Fruit fly (Drosophila melanogaster) whole organism, embryonic: Measurements from ENCODE around the gene CG17202.

Experiments
- Atf3 ChIP-seq: fragments of 200-800 bp; sonication (Bioruptor generic); optimal IDR thresholded peaks from 3 replicates; lab custom pipeline; 2016; ENCODE audit warnings: missing biosample characterization, missing genetic modification characterization
- BEAF-32 ChIP-seq: fragments of 200-800 bp; sonication (Bioruptor generic); optimal IDR thresholded peaks from 3 replicates; lab custom pipeline; 2017; ENCODE audit warnings: missing biosample characterization, missing genetic modification characterization, mild to moderate bottlenecking, moderate library complexity, missing genetic modification reagents
- CG10267 ChIP-seq: fragments of 200-800 bp; sonication (Bioruptor generic); optimal IDR thresholded peaks from 2 replicates; lab custom pipeline; 2018; ENCODE audit warnings: missing biosample characterization, mild to moderate bottlenecking, missing genetic modification characterization, moderate library complexity
- CG11398 ChIP-seq: fragments of 200-800 bp; sonication (Bioruptor generic); optimal IDR thresholded peaks from 2 replicates; lab custom pipeline; 2016; ENCODE audit warnings: missing biosample characterization, missing genetic modification characterization
- CG11560 ChIP-seq: fragments of 200-800 bp; sonication (Bioruptor generic); IDR thresholded peaks from 3 replicates; pipeline ENCODE4 v1.3.6; 2022; ENCODE audit warnings: missing biosample characterization, missing genetic modification characterization
- CG13424 ChIP-seq: fragments of 200-800 bp; sonication (Bioruptor generic); optimal IDR thresholded peaks from 2 replicates; lab custom pipeline; 2019; ENCODE audit warnings: missing biosample characterization, mild to moderate bottlenecking, missing genetic modification characterization, moderate library complexity
- CG13775 ChIP-seq: fragments of 200-800 bp; sonication (Bioruptor generic); optimal IDR thresholded peaks from 3 replicates; lab custom pipeline; 2017; ENCODE audit warnings: missing biosample characterization, mild to moderate bottlenecking, missing genetic modification characterization
- CG14710 ChIP-seq: fragments of 200-800 bp; sonication (Bioruptor generic); optimal IDR thresholded peaks from 3 replicates; lab custom pipeline; 2019; ENCODE audit warnings: missing biosample characterization, mild to moderate bottlenecking, missing genetic modification characterization, moderate library complexity
- CG1603 ChIP-seq: fragments of 200-800 bp; sonication (Bioruptor generic); optimal IDR thresholded peaks from 2 replicates; lab custom pipeline; 2019; ENCODE audit warnings: missing biosample characterization, mild to moderate bottlenecking, missing genetic modification characterization, moderate library complexity
- CG17385 ChIP-seq: fragments of 200-800 bp; sonication (Bioruptor generic); optimal IDR thresholded peaks from 3 replicates; lab custom pipeline; 2018; ENCODE audit warnings: missing biosample characterization, mild to moderate bottlenecking, missing genetic modification characterization
- CG17802 ChIP-seq: fragments of 200-800 bp; sonication (Bioruptor generic); optimal IDR thresholded peaks from 2 replicates; lab custom pipeline; 2018; ENCODE audit warnings: missing biosample characterization, mild to moderate bottlenecking, missing genetic modification characterization, moderate library complexity
- CG18262 ChIP-seq: fragments of 200-800 bp; optimal IDR thresholded peaks from 3 replicates; lab custom pipeline; 2019; ENCODE audit warnings: missing biosample characterization, mild to moderate bottlenecking, missing genetic modification characterization, moderate library complexity
- CG2199 ChIP-seq: fragments of 200-800 bp; sonication (Bioruptor generic); IDR thresholded peaks from 3 replicates; pipeline ENCODE4 v1.3.6; 2022; ENCODE audit warnings: missing biosample characterization, missing genetic modification characterization
- CG2712 ChIP-seq: fragments of 200-800 bp; optimal IDR thresholded peaks from 3 replicates; lab custom pipeline; 2019; ENCODE audit warnings: missing biosample characterization, mild to moderate bottlenecking, missing genetic modification characterization, moderate library complexity
- CG30020 ChIP-seq: fragments of 200-800 bp; optimal IDR thresholded peaks from 2 replicates; lab custom pipeline; 2019; ENCODE audit warnings: missing biosample characterization, mild to moderate bottlenecking, missing genetic modification characterization, moderate library complexity
- CG3065 ChIP-seq: fragments of 200-800 bp; sonication (Bioruptor generic); optimal IDR thresholded peaks from 2 replicates; lab custom pipeline; 2016; ENCODE audit warnings: missing biosample characterization, missing genetic modification characterization
- CG32767 ChIP-seq: fragments of 200-800 bp; sonication (Bioruptor generic); IDR thresholded peaks from 2 replicates; pipeline ENCODE4 v1.3.6; 2022; ENCODE audit warnings: missing biosample characterization, missing genetic modification characterization
- CG33213 ChIP-seq: fragments of 200-800 bp; sonication (Bioruptor generic); optimal IDR thresholded peaks from 3 replicates; lab custom pipeline; 2016; ENCODE audit warnings: missing biosample characterization, missing genetic modification characterization
- CG4424 ChIP-seq: fragments of 200-800 bp; sonication (Bioruptor generic); optimal IDR thresholded peaks from 3 replicates; lab custom pipeline; 2016; ENCODE audit warnings: missing biosample characterization, missing genetic modification characterization
- CG4617 ChIP-seq: fragments of 200-800 bp; sonication (Bioruptor generic); optimal IDR thresholded peaks from 3 replicates; lab custom pipeline; 2016; ENCODE audit warnings: missing biosample characterization, missing genetic modification characterization, borderline replicate concordance
- CG5180 ChIP-seq: fragments of 200-800 bp; sonication (Bioruptor generic); optimal IDR thresholded peaks from 3 replicates; lab custom pipeline; 2017; ENCODE audit warnings: missing biosample characterization, missing genetic modification characterization, mild to moderate bottlenecking, moderate library complexity, missing genetic modification reagents
- CG7745 ChIP-seq: fragments of 200-800 bp; sonication (Bioruptor generic); optimal IDR thresholded peaks from 2 replicates; lab custom pipeline; 2018; ENCODE audit warnings: missing biosample characterization, mild to moderate bottlenecking, missing genetic modification characterization, moderate library complexity
- CoRest ChIP-seq: fragments of 200-800 bp; sonication (Bioruptor generic); optimal IDR thresholded peaks from 3 replicates; lab custom pipeline; 2018; ENCODE audit warnings: missing biosample characterization, mild to moderate bottlenecking, missing genetic modification characterization, moderate library complexity
- Dp ChIP-seq: fragments of 200-800 bp; sonication (Bioruptor generic); optimal IDR thresholded peaks from 2 replicates; lab custom pipeline; 2018; ENCODE audit warnings: missing biosample characterization, mild to moderate bottlenecking, missing genetic modification characterization, moderate library complexity
- Dref ChIP-seq: fragments of 200-800 bp; sonication (Bioruptor generic); IDR thresholded peaks from 2 replicates; pipeline ENCODE4 v1.3.6; 2022; ENCODE audit warnings: missing biosample characterization, missing genetic modification characterization
- E2f2 ChIP-seq: fragments of 200-800 bp; sonication (Bioruptor generic); IDR thresholded peaks from 2 replicates; pipeline ENCODE4 v1.3.6; 2022; ENCODE audit warnings: missing biosample characterization, missing genetic modification characterization
- Fer3 ChIP-seq: fragments of 200-800 bp; sonication (Bioruptor generic); optimal IDR thresholded peaks from 2 replicates; lab custom pipeline; 2018; ENCODE audit warnings: missing biosample characterization, mild to moderate bottlenecking, missing genetic modification characterization, moderate library complexity
- HmgZ ChIP-seq: fragments of 200-800 bp; sonication (Bioruptor generic); optimal IDR thresholded peaks from 2 replicates; lab custom pipeline; 2018; ENCODE audit warnings: missing biosample characterization, mild to moderate bottlenecking, missing genetic modification characterization
- NfI ChIP-seq: fragments of 200-800 bp; sonication (Bioruptor generic); optimal IDR thresholded peaks from 3 replicates; lab custom pipeline; 2018; ENCODE audit warnings: missing biosample characterization, mild to moderate bottlenecking, missing genetic modification characterization, moderate library complexity
- PHDP ChIP-seq: fragments of 200-800 bp; sonication (Bioruptor generic); optimal IDR thresholded peaks from 3 replicates; lab custom pipeline; 2018; ENCODE audit warnings: missing biosample characterization, mild to moderate bottlenecking, missing genetic modification characterization, moderate library complexity
- Ptx1 ChIP-seq: fragments of 200-800 bp; sonication (Bioruptor generic); IDR thresholded peaks from 2 replicates; pipeline ENCODE4 v1.3.6; 2022; ENCODE audit warnings: missing biosample characterization, missing genetic modification characterization
- Rfx ChIP-seq: fragments of 200-800 bp; sonication (Bioruptor generic); IDR thresholded peaks from 2 replicates; pipeline ENCODE4 v1.3.6; 2022; ENCODE audit warnings: missing biosample characterization, missing genetic modification characterization
- crol ChIP-seq: fragments of 200-800 bp; sonication (Bioruptor generic); IDR thresholded peaks from 2 replicates; pipeline ENCODE4 v1.3.6; 2022; ENCODE audit warnings: missing biosample characterization, missing genetic modification characterization
- danr ChIP-seq: fragments of 200-800 bp; sonication (Bioruptor generic); IDR thresholded peaks from 2 replicates; pipeline ENCODE4 v1.3.6; 2022; ENCODE audit warnings: missing biosample characterization, missing genetic modification characterization
- dysf ChIP-seq: fragments of 200-800 bp; sonication (Bioruptor generic); IDR thresholded peaks from 3 replicates; pipeline ENCODE4 v1.3.6; 2022; ENCODE audit warnings: missing biosample characterization, missing genetic modification characterization
- en ChIP-seq: fragments of 200-800 bp; sonication (Bioruptor generic); optimal IDR thresholded peaks from 2 replicates; lab custom pipeline; 2016; ENCODE audit warnings: missing biosample characterization, missing genetic modification characterization
- fd102C ChIP-seq: fragments of 200-800 bp; sonication (Bioruptor generic); optimal IDR thresholded peaks from 2 replicates; lab custom pipeline; 2018; ENCODE audit warnings: missing biosample characterization, mild to moderate bottlenecking, missing genetic modification characterization, moderate library complexity
- grau ChIP-seq: fragments of 200-800 bp; optimal IDR thresholded peaks from 3 replicates; lab custom pipeline; 2019; ENCODE audit warnings: missing biosample characterization, mild to moderate bottlenecking, missing genetic modification characterization, moderate library complexity
- hkb ChIP-seq, 2 experiments: fragments of 200-800 bp in 1 of 2; fragments of >200 bp in 1 of 2; sonication (Bioruptor generic) in 1 of 2; IDR thresholded peaks in 1 of 2; optimal IDR thresholded peaks in 1 of 2; 2 replicates each; pipeline versions ENCODE4 v1.3.6 to Lab custom; 2017 to 2022; ENCODE audit warnings: missing biosample characterization in 1 of 2, missing genetic modification characterization in 1 of 2
- insv ChIP-seq, 2 experiments: fragments of 200-800 bp; sonication (Bioruptor generic); optimal IDR thresholded peaks; 3 replicates each; lab custom pipeline; 2016 to 2018; ENCODE audit warnings: missing biosample characterization in 2 of 2, missing genetic modification characterization in 2 of 2
- ken ChIP-seq: fragments of 200-800 bp; sonication (Bioruptor generic); IDR thresholded peaks from 3 replicates; pipeline ENCODE4 v1.3.6; 2022; ENCODE audit warnings: missing biosample characterization, missing genetic modification characterization
- knrl ChIP-seq: fragments of 200-800 bp; sonication (Bioruptor generic); IDR thresholded peaks from 3 replicates; pipeline ENCODE4 v1.3.6; 2022; ENCODE audit warnings: missing biosample characterization, missing genetic modification characterization; ENCODE audit not compliant: partially characterized antibody
- nmo ChIP-seq: fragments of 200-800 bp; sonication (Bioruptor generic); optimal IDR thresholded peaks from 2 replicates; lab custom pipeline; 2018; ENCODE audit warnings: missing biosample characterization, mild to moderate bottlenecking, missing genetic modification characterization, moderate library complexity
- oc ChIP-seq: fragments of 200-800 bp; sonication (Bioruptor generic); optimal IDR thresholded peaks from 2 replicates; lab custom pipeline; 2018; ENCODE audit warnings: missing biosample characterization, mild to moderate bottlenecking, missing genetic modification characterization, moderate library complexity
- row ChIP-seq: fragments of 200-800 bp; sonication (Bioruptor generic); IDR thresholded peaks from 3 replicates; pipeline ENCODE4 v1.3.6; 2022; ENCODE audit warnings: missing biosample characterization, missing genetic modification characterization
- ssp ChIP-seq: fragments of 200-800 bp; sonication (Bioruptor generic); IDR thresholded peaks from 2 replicates; pipeline ENCODE4 v1.3.6; 2022; ENCODE audit warnings: missing biosample characterization, missing genetic modification characterization
- sug ChIP-seq: fragments of 200-800 bp; optimal IDR thresholded peaks from 2 replicates; lab custom pipeline; 2019; ENCODE audit warnings: missing biosample characterization, mild to moderate bottlenecking, missing genetic modification characterization, moderate library complexity
- trem ChIP-seq: fragments of 200-800 bp; optimal IDR thresholded peaks from 3 replicates; lab custom pipeline; 2019; ENCODE audit warnings: missing biosample characterization, mild to moderate bottlenecking, missing genetic modification characterization, moderate library complexity
- zf30C ChIP-seq: fragments of 200-800 bp; sonication (Bioruptor generic); optimal IDR thresholded peaks from 3 replicates; lab custom pipeline; 2018; ENCODE audit warnings: missing biosample characterization, mild to moderate bottlenecking, missing genetic modification characterization
- zfh2 ChIP-seq: fragments of 200-800 bp; sonication (Bioruptor generic); optimal IDR thresholded peaks from 2 replicates; lab custom pipeline; 2016; ENCODE audit warnings: missing biosample characterization, missing genetic modification characterization

Gene CG17202

DNA sequence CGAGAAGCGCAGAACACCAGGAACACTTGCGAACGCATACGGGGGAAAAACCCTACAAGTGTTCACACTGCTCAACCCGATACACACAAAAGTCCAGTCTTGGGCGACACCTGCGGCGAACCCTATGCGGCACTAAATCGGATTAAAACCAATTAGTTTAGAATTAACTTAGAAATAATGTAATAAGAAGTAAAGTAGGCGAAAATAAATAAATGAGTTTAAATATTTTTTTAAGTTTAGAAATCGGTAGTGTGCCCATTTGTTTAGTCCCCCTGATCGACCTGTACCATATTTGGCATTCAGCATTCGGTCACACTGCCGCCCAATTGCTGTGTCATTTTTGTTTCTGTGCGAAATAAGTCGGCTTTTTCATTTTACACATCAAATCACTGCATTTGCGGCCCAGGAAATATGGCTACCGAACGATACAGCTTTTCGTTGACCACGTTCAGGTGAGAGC lies 8.5 kb downstream of the CG17202 start, which contains the start of gene Prosalpha2 (continued):
- TF ChIP-seq CG3065 (no peak), hkb (optimal IDR thresholded peaks at IDR 0.05; lab: Kevin White, UChicago) (no peak), hkb (GFP tag; IDR thresholded peaks at IDR 0.05; lab: Robert Waterston, UW) (no peak), row (GFP tag; lab: Robert Waterston, UW) (peak; percentile 59), sug (tag; lab: Kevin White, UChicago) (peak; percentile 40), en (GFP tag; lab: Kevin White, UChicago) (no peak), danr (GFP tag; lab: Robert Waterston, UW) (no peak), Rfx (GFP tag; lab: Robert Waterston, UW) (0 out of 2 replicates have a peak, but pooled peaks have one; percentile 21), oc (no peak), fd102C (GFP tag; lab: Kevin White, UChicago) (no peak), CG10267 (peak; percentile 45), CG1603 (tag; lab: Kevin White, UChicago) (peak; percentile 55), insv (GFP tag; optimal IDR thresholded peaks at IDR 0.05; lab: Kevin White, UChicago) (peak in 1 of 2 experiments; percentile 31), CG18262 (no peak), CG4424 (GFP tag; lab: Kevin White, UChicago) (peak; percentile 3), CG17385 (no peak), CG11560 (no peak), CG5180 (GFP tag; lab: Kevin White, UChicago) (no peak), Dp (peak; percentile 55), HmgZ (tag; lab: Kevin White, UChicago) (peak; percentile 13), Ptx1 (GFP tag; lab: Robert Waterston, UW) (peak; percentile 21; the same call in 1 of the 2 replicates), crol (GFP tag; lab: Robert Waterston, UW) (no peak), ssp (GFP tag; lab: Robert Waterston, UW) (peak; percentile 38), zf30C (GFP tag; lab: Kevin White, UChicago) (peak; percentile 19), ken (no peak), CG11398 (GFP tag; lab: Kevin White, UChicago) (no peak), Dref (GFP tag; lab: Robert Waterston, UW) (peak; percentile 25; the same call in 1 of the 2 replicates), CG30020 (tag; lab: Kevin White, UChicago) (peak; percentile 53), knrl (GFP tag; lab: Robert Waterston, UW) (no peak), CG13424 (peak; percentile 20), BEAF-32 (GFP tag; lab: Kevin White, UChicago) (peak; percentile 34), CoRest (peak; percentile 74), CG2199 (no peak), CG2712 (tag; lab: Kevin White, UChicago) (peak; percentile 28), dysf (GFP tag; lab: Robert Waterston, UW) (peak; percentile 32; the same call in 1 of the 3 replicates), grau (tag; lab: Kevin White, UChicago) (peak; percentile 18), zfh2 (no peak), CG33213 (peak; percentile 5), CG13775 (GFP tag; lab: Kevin White, UChicago) (peak; percentile 5), PHDP (tag; lab: Kevin White, UChicago) (no peak), CG32767 (GFP tag; lab: Robert Waterston, UW) (peak; percentile 51), CG7745 (tag; lab: Kevin White, UChicago) (no peak), Fer3 (tag; lab: Kevin White, UChicago) (peak; percentile 1), CG17802 (tag; lab: Kevin White, UChicago) (peak; percentile 64), CG4617 (GFP tag; lab: Kevin White, UChicago) (peak; percentile 57), nmo (GFP tag; lab: Kevin White, UChicago) (peak; percentile 42), E2f2 (peak; percentile 68), trem (tag; lab: Kevin White, UChicago) (peak; percentile 80), NfI (GFP tag; lab: Kevin White, UChicago) (peak; percentile 43), CG14710 (peak; percentile 80), Atf3 (GFP tag; lab: Kevin White, UChicago) (no peak)
